Worm (Caenorhabditis elegans) whole organism, late embryonic: ENCODE measurements around the gene math-19.

Source experiments
- ama-1 ChIP-seq: fragments of 150-350 bp; optimal IDR thresholded peaks from 2 replicates; lab custom pipeline; 2014
- ceh-9 ChIP-seq: sonication (generic microtip); optimal IDR thresholded peaks from 2 replicates; lab custom pipeline; 2016; ENCODE audit warnings: mild to moderate bottlenecking, missing genetic modification characterization, inconsistent platforms, missing compliant biosample characterization
- lin-11 ChIP-seq: fragments of 200-800 bp; sonication (Bioruptor generic); optimal IDR thresholded peaks from 2 replicates; lab custom pipeline; 2018; ENCODE audit warnings: mild to moderate bottlenecking, missing genetic modification characterization, missing compliant biosample characterization
- nfya-1 ChIP-seq: sonication (generic microtip); optimal IDR thresholded peaks from 2 replicates; lab custom pipeline; 2017; ENCODE audit warnings: missing genetic modification characterization, mild to moderate bottlenecking, missing compliant biosample characterization, antibody characterized with exemption, moderate library complexity
- nhr-11 ChIP-seq: fragments of 150-350 bp; optimal IDR thresholded peaks from 2 replicates; lab custom pipeline; 2014; ENCODE audit warnings: missing biosample characterization, missing genetic modification characterization
- pha-4 ChIP-seq: fragments of 150-350 bp; optimal IDR thresholded peaks from 2 replicates; lab custom pipeline; 2018; ENCODE audit warnings: missing biosample characterization, missing genetic modification reagents, missing genetic modification characterization
- tbx-2 ChIP-seq: sonication (generic microtip); optimal IDR thresholded peaks from 2 replicates; lab custom pipeline; 2016; ENCODE audit warnings: missing genetic modification characterization, missing compliant biosample characterization
- unc-55 ChIP-seq: sonication (generic microtip); optimal IDR thresholded peaks from 2 replicates; lab custom pipeline; 2017; ENCODE audit warnings: missing biosample characterization, missing genetic modification reagents, missing genetic modification characterization

DNA sequence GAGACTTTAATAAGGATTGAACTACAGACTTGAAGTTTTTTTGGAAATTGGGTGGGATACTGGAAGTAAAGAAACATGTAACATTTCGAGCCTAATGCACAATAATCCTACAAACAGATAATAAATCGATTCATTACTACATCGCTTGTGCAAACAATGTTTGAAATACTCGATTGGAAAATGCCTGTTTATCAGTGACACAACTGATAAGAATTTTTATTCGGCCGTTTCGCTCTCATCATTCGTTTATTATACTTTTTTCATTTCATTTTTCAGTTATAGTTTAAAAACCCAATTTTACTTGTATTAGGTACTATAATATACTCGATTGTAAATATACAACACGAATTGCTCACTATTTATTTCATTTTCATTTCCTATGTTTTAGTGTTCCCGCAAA lies 2.9 kb upstream of the math-19 start:
- TF ChIP-seq ama-1 (lab: Kevin White, UChicago) (no peak), pha-4 (no peak), tbx-2 (tag; lab: Kevin White, UChicago) (no peak), lin-11 (tag; lab: Kevin White, UChicago) (no peak), unc-55 (GFP tag; lab: Kevin White, UChicago) (no peak), nfya-1 (tag; lab: Kevin White, UChicago) (no peak), nhr-11 (no peak), ceh-9 (tag; lab: Kevin White, UChicago) (no peak)
